Fruit fly (Drosophila melanogaster) whole organism, embryonic: ENCODE data around the gene CG8006.
A peak's percentile ranks its signal among the peaks of the same experiment; 100 is the strongest.

Experiments used
- B-H1 ChIP-seq: fragments of 200-800 bp; sonication (Bioruptor generic); IDR thresholded peaks from 3 replicates; pipeline ENCODE4 v1.3.6; 2022; ENCODE audit warnings: missing biosample characterization, missing genetic modification characterization
- CG10979 ChIP-seq: fragments of 200-800 bp; sonication (Bioruptor generic); optimal IDR thresholded peaks from 2 replicates; lab custom pipeline; 2018; ENCODE audit warnings: missing biosample characterization, mild to moderate bottlenecking, missing genetic modification characterization, moderate library complexity
- CG11723 ChIP-seq: fragments of 200-800 bp; sonication (Bioruptor generic); optimal IDR thresholded peaks from 2 replicates; lab custom pipeline; 2017; ENCODE audit warnings: missing biosample characterization, mild to moderate bottlenecking, missing genetic modification characterization
- CG12219 ChIP-seq: fragments of 200-800 bp; sonication (Bioruptor generic); optimal IDR thresholded peaks from 3 replicates; lab custom pipeline; 2018; ENCODE audit warnings: missing biosample characterization, mild to moderate bottlenecking, missing genetic modification characterization
- CG12299 ChIP-seq: fragments of 200-800 bp; sonication (Bioruptor generic); optimal IDR thresholded peaks from 2 replicates; lab custom pipeline; 2018; ENCODE audit warnings: missing biosample characterization, mild to moderate bottlenecking, missing genetic modification characterization
- CG1233 ChIP-seq: fragments of 200-800 bp; sonication (Bioruptor generic); optimal IDR thresholded peaks from 4 replicates; lab custom pipeline; 2018; ENCODE audit warnings: missing biosample characterization, mild to moderate bottlenecking, missing genetic modification characterization
- CG12391 ChIP-seq: fragments of 200-800 bp; sonication (Bioruptor generic); optimal IDR thresholded peaks from 3 replicates; lab custom pipeline; 2018; ENCODE audit warnings: missing biosample characterization, mild to moderate bottlenecking, missing genetic modification characterization, moderate library complexity
- CG12744 ChIP-seq: fragments of 200-800 bp; sonication (Bioruptor generic); optimal IDR thresholded peaks from 2 replicates; lab custom pipeline; 2016; ENCODE audit warnings: missing biosample characterization, missing genetic modification characterization
- CG13894 ChIP-seq: fragments of 200-800 bp; sonication (Bioruptor generic); optimal IDR thresholded peaks from 3 replicates; lab custom pipeline; 2018; ENCODE audit warnings: missing biosample characterization, mild to moderate bottlenecking, missing genetic modification characterization, moderate library complexity
- CG14014 ChIP-seq: fragments of 200-800 bp; sonication (Bioruptor generic); IDR thresholded peaks from 2 replicates; pipeline ENCODE4 v1.3.6; 2022; ENCODE audit warnings: missing biosample characterization, missing genetic modification characterization
- CG14860 ChIP-seq: fragments of 200-800 bp; sonication (Bioruptor generic); IDR thresholded peaks from 3 replicates; pipeline ENCODE4 v1.3.6; 2022; ENCODE audit warnings: missing biosample characterization, missing genetic modification characterization; ENCODE audit not compliant: partially characterized antibody
- CG15011 ChIP-seq: fragments of 200-800 bp; sonication (Bioruptor generic); optimal IDR thresholded peaks from 3 replicates; lab custom pipeline; 2018; ENCODE audit warnings: missing biosample characterization, mild to moderate bottlenecking, missing genetic modification characterization
- CG1647 ChIP-seq: fragments of 200-800 bp; sonication (Bioruptor generic); optimal IDR thresholded peaks from 3 replicates; lab custom pipeline; 2016; ENCODE audit warnings: missing biosample characterization, missing genetic modification characterization
- CG17359 ChIP-seq: fragments of 200-800 bp; sonication (Bioruptor generic); optimal IDR thresholded peaks from 3 replicates; lab custom pipeline; 2018; ENCODE audit warnings: missing biosample characterization, mild to moderate bottlenecking, missing genetic modification characterization, moderate library complexity
- CG18011 ChIP-seq: fragments of 200-800 bp; sonication (Bioruptor generic); optimal IDR thresholded peaks from 2 replicates; lab custom pipeline; 2017; ENCODE audit warnings: missing biosample characterization, missing genetic modification characterization, mild to moderate bottlenecking, moderate library complexity, missing genotype
- CG18764 ChIP-seq: fragments of 200-800 bp; sonication (Bioruptor generic); optimal IDR thresholded peaks from 3 replicates; lab custom pipeline; 2016; ENCODE audit warnings: missing biosample characterization, missing genetic modification characterization
- CG2202 ChIP-seq: fragments of 200-800 bp; sonication (Bioruptor generic); optimal IDR thresholded peaks from 2 replicates; lab custom pipeline; 2018; ENCODE audit warnings: missing biosample characterization, mild to moderate bottlenecking, missing genetic modification characterization
- CG30020 ChIP-seq: fragments of 200-800 bp; optimal IDR thresholded peaks from 2 replicates; lab custom pipeline; 2019; ENCODE audit warnings: missing biosample characterization, mild to moderate bottlenecking, missing genetic modification characterization, moderate library complexity
- CG31388 ChIP-seq: fragments of 200-800 bp; sonication (Bioruptor generic); optimal IDR thresholded peaks from 2 replicates; lab custom pipeline; 2016; ENCODE audit warnings: missing biosample characterization, missing genetic modification characterization
- CG6765 ChIP-seq: fragments of 200-800 bp; sonication (Bioruptor generic); optimal IDR thresholded peaks from 3 replicates; lab custom pipeline; 2017; ENCODE audit warnings: missing biosample characterization, mild to moderate bottlenecking, missing genetic modification characterization
- CG6813 ChIP-seq: fragments of 200-800 bp; sonication (Bioruptor generic); optimal IDR thresholded peaks from 2 replicates; lab custom pipeline; 2017; ENCODE audit warnings: missing biosample characterization, missing genetic modification characterization, mild to moderate bottlenecking, moderate library complexity, missing genetic modification reagents
- CG8388 ChIP-seq: fragments of 200-800 bp; sonication (Bioruptor generic); optimal IDR thresholded peaks from 2 replicates; lab custom pipeline; 2019; ENCODE audit warnings: missing biosample characterization, mild to moderate bottlenecking, missing genetic modification characterization, moderate library complexity
- CG8765 ChIP-seq: fragments of 200-800 bp; sonication (Bioruptor generic); IDR thresholded peaks from 2 replicates; pipeline ENCODE4 v1.3.6; 2022; ENCODE audit warnings: missing biosample characterization, missing genetic modification characterization
- CG9797 ChIP-seq: fragments of 200-800 bp; sonication (Bioruptor generic); optimal IDR thresholded peaks from 3 replicates; lab custom pipeline; 2018; ENCODE audit warnings: missing biosample characterization, mild to moderate bottlenecking, missing genetic modification characterization
- D ChIP-seq, 2 experiments: fragments of 200-800 bp in 1 of 2; fragments of >200 bp in 1 of 2; sonication (Bioruptor generic) in 1 of 2; optimal IDR thresholded peaks; 2 replicates in 1 of 2; 3 replicates in 1 of 2; lab custom pipeline; 2017; ENCODE audit warnings: mild to moderate bottlenecking in 1 of 2, missing biosample characterization in 1 of 2, missing genetic modification characterization in 1 of 2, missing genetic modification reagents in 1 of 2
- Gug ChIP-seq: fragments of 200-800 bp; sonication (Bioruptor generic); IDR thresholded peaks from 4 replicates; pipeline ENCODE4 v1.3.6; 2022; ENCODE audit warnings: missing biosample characterization, missing genetic modification characterization
- H15 ChIP-seq: fragments of 200-800 bp; sonication (Bioruptor generic); IDR thresholded peaks from 3 replicates; pipeline ENCODE4 v1.3.6; 2022; ENCODE audit warnings: missing biosample characterization, missing genetic modification characterization
- HmgZ ChIP-seq: fragments of 200-800 bp; sonication (Bioruptor generic); optimal IDR thresholded peaks from 2 replicates; lab custom pipeline; 2018; ENCODE audit warnings: missing biosample characterization, mild to moderate bottlenecking, missing genetic modification characterization
- MESR4 ChIP-seq: fragments of 200-800 bp; sonication (Bioruptor generic); optimal IDR thresholded peaks from 2 replicates; lab custom pipeline; 2018; ENCODE audit warnings: missing biosample characterization, mild to moderate bottlenecking, missing genetic modification characterization, moderate library complexity
- Rx ChIP-seq: fragments of 200-800 bp; sonication (Bioruptor generic); IDR thresholded peaks from 2 replicates; pipeline ENCODE4 v1.3.6; 2022; ENCODE audit warnings: missing biosample characterization, missing genetic modification characterization
- Usf ChIP-seq: fragments of 200-800 bp; sonication (Bioruptor generic); optimal IDR thresholded peaks from 2 replicates; lab custom pipeline; 2017; ENCODE audit warnings: missing genotype, missing biosample characterization, missing genetic modification characterization
- az2 ChIP-seq: fragments of 200-800 bp; sonication (Bioruptor generic); optimal IDR thresholded peaks from 3 replicates; lab custom pipeline; 2016; ENCODE audit warnings: missing biosample characterization, missing genetic modification characterization
- bcd ChIP-seq: fragments of 200-800 bp; sonication (Bioruptor generic); optimal IDR thresholded peaks from 2 replicates; lab custom pipeline; 2017; ENCODE audit warnings: missing biosample characterization, mild to moderate bottlenecking, missing genetic modification characterization
- cad ChIP-seq: fragments of >200 bp; optimal IDR thresholded peaks from 2 replicates; lab custom pipeline; 2017; ENCODE audit warnings: missing biosample characterization, missing genetic modification characterization
- chif ChIP-seq, 2 experiments: fragments of 200-800 bp; sonication (Bioruptor generic); optimal IDR thresholded peaks; 3 replicates each; lab custom pipeline; 2016; ENCODE audit warnings: missing biosample characterization in 2 of 2, missing genetic modification characterization in 2 of 2
- dm ChIP-seq: fragments of 200-800 bp; sonication (Bioruptor generic); optimal IDR thresholded peaks from 3 replicates; lab custom pipeline; 2016; ENCODE audit warnings: missing biosample characterization, missing genetic modification characterization
- dysf ChIP-seq: fragments of 200-800 bp; sonication (Bioruptor generic); IDR thresholded peaks from 3 replicates; pipeline ENCODE4 v1.3.6; 2022; ENCODE audit warnings: missing biosample characterization, missing genetic modification characterization
- fd3F ChIP-seq: fragments of 200-800 bp; sonication (Bioruptor generic); optimal IDR thresholded peaks from 2 replicates; lab custom pipeline; 2018; ENCODE audit warnings: missing biosample characterization, mild to moderate bottlenecking, missing genetic modification characterization, moderate library complexity
- ftz-f1 ChIP-seq: fragments of 200-800 bp; sonication (Bioruptor generic); optimal IDR thresholded peaks from 2 replicates; lab custom pipeline; 2016; ENCODE audit warnings: missing biosample characterization, missing genetic modification characterization
- gfzf ChIP-seq: fragments of 200-800 bp; sonication (Bioruptor generic); optimal IDR thresholded peaks from 2 replicates; lab custom pipeline; 2016; ENCODE audit warnings: missing biosample characterization, mild to moderate bottlenecking, missing genetic modification characterization, moderate library complexity
- onecut ChIP-seq: fragments of 200-800 bp; sonication (Bioruptor generic); IDR thresholded peaks from 2 replicates; pipeline ENCODE4 v1.3.6; 2022; ENCODE audit warnings: missing biosample characterization, missing genetic modification characterization
- pan ChIP-seq, 4 experiments: fragments of >200 bp in 3 of 4; fragments of 200-800 bp in 1 of 4; sonication (Bioruptor generic) in 1 of 4; optimal IDR thresholded peaks in 3 of 4; IDR thresholded peaks in 1 of 4; 2 replicates each; pipeline versions ENCODE4 v1.3.6 to Lab custom; 2017 to 2022; ENCODE audit warnings: missing biosample characterization in 2 of 4, missing genetic modification characterization in 2 of 4, mixed read lengths in 1 of 4
- seq ChIP-seq: fragments of 200-800 bp; sonication (Bioruptor generic); IDR thresholded peaks from 2 replicates; pipeline ENCODE4 v1.3.6; 2022; ENCODE audit warnings: missing biosample characterization, missing genetic modification characterization
- sisA ChIP-seq: fragments of 200-800 bp; sonication (Bioruptor generic); IDR thresholded peaks from 2 replicates; pipeline ENCODE4 v1.3.6; 2022; ENCODE audit warnings: missing biosample characterization, missing genetic modification characterization
- tap ChIP-seq: fragments of 200-800 bp; optimal IDR thresholded peaks from 3 replicates; lab custom pipeline; 2019; ENCODE audit warnings: missing biosample characterization, mild to moderate bottlenecking, missing genetic modification characterization, moderate library complexity
- tx ChIP-seq: fragments of 200-800 bp; sonication (Bioruptor generic); optimal IDR thresholded peaks from 2 replicates; lab custom pipeline; 2016; ENCODE audit warnings: missing biosample characterization, missing genetic modification characterization
- unpg ChIP-seq: fragments of 200-800 bp; sonication (Bioruptor generic); optimal IDR thresholded peaks from 3 replicates; lab custom pipeline; 2018; ENCODE audit warnings: missing biosample characterization, mild to moderate bottlenecking, missing genetic modification characterization, moderate library complexity
- zen2 ChIP-seq: fragments of 200-800 bp; sonication (Bioruptor generic); IDR thresholded peaks from 3 replicates; pipeline ENCODE4 v1.3.6; 2022; ENCODE audit warnings: missing biosample characterization, missing genetic modification characterization; ENCODE audit not compliant: partially characterized antibody

The CG8006 gene

dm6 chr3L:8197779-8198279 lies 13.9 kb upstream of the CG8006 start, which contains the start of the genes UbcE2M and Dhps (continued):
- TF ChIP-seq zen2 = peak; percentile 54; the same call in 1 of the 3 replicates
- peak; percentile 10 for TF ChIP-seq tx
- TF ChIP-seq cad (GFP tag; lab: Kevin White, UChicago) = no peak
- TF ChIP-seq CG10979 (tag; lab: Kevin White, UChicago) = peak; percentile 60
- TF ChIP-seq ftz-f1 (GFP tag; lab: Kevin White, UChicago) = no peak
- peak; percentile 75; the same call in 2 of the 3 replicates for TF ChIP-seq dysf (GFP tag; lab: Robert Waterston, UW)
- peak; percentile 66 for TF ChIP-seq CG8388 (GFP tag; lab: Kevin White, UChicago)
- peak; percentile 48; the same call in 1 of the 2 replicates for TF ChIP-seq CG14014
- peak; percentile 65 for TF ChIP-seq sisA
- peak; percentile 70 for TF ChIP-seq HmgZ (tag; lab: Kevin White, UChicago)
- TF ChIP-seq Rx = no peak
- no peak for TF ChIP-seq CG15011 (GFP tag; lab: Kevin White, UChicago)
- peak; percentile 19; the same call in 1 of the 2 replicates for TF ChIP-seq onecut
- no peak for TF ChIP-seq CG13894 (tag; lab: Kevin White, UChicago)
- peak; percentile 52 for TF ChIP-seq dm (GFP tag; lab: Kevin White, UChicago)
- TF ChIP-seq CG8765 = peak; percentile 52
- peak; percentile 33; the same call in 1 of the 3 replicates for TF ChIP-seq B-H1 (GFP tag; lab: Robert Waterston, UW)
- TF ChIP-seq CG6765 (GFP tag; lab: Kevin White, UChicago) = peak; percentile 59
- TF ChIP-seq tap = no peak
- TF ChIP-seq CG1647 (GFP tag; lab: Kevin White, UChicago) = peak; percentile 9
- peak; percentile 33 for TF ChIP-seq CG18011 (GFP tag; lab: Kevin White, UChicago)
- no peak for TF ChIP-seq CG11723 (GFP tag; lab: Kevin White, UChicago)
- peak; percentile 59; the same call in 1 of the 3 replicates for TF ChIP-seq H15 (GFP tag; lab: Robert Waterston, UW)
- TF ChIP-seq CG12299 = peak; percentile 72
- peak; percentile 72; the same call in 2 of the 4 replicates for TF ChIP-seq Gug (GFP tag; lab: Robert Waterston, UW)
- TF ChIP-seq CG17359 (tag; lab: Kevin White, UChicago) = peak; percentile 63
- no peak for TF ChIP-seq CG12219 (GFP tag; lab: Kevin White, UChicago)
- peak; percentile 51 for TF ChIP-seq CG18764
- TF ChIP-seq CG6813 = no peak
- TF ChIP-seq CG30020 = peak; percentile 78
- no peak for TF ChIP-seq gfzf (GFP tag; lab: Kevin White, UChicago)
- peak; percentile 53 for TF ChIP-seq bcd (GFP tag; lab: Kevin White, UChicago)
- 0 out of 2 replicates have a peak, but pooled peaks have one; percentile 26 for TF ChIP-seq seq (GFP tag; lab: Robert Waterston, UW)
- no peak for TF ChIP-seq pan (optimal IDR thresholded peaks at IDR 0.05; lab: Kevin White, UChicago)
- peak in 1 of 2 experiments; percentile 57 for TF ChIP-seq pan (GFP tag; optimal IDR thresholded peaks at IDR 0.05 in 1 of 2, IDR thresholded peaks at IDR 0.05 in 1 of 2)
- peak; percentile 66 for TF ChIP-seq unpg (GFP tag; lab: Kevin White, UChicago)
- TF ChIP-seq CG9797 = peak; percentile 23
- peak; percentile 54 for TF ChIP-seq az2 (GFP tag; lab: Kevin White, UChicago)
- peak; percentile 57 for TF ChIP-seq CG14860 (GFP tag; lab: Robert Waterston, UW)
- peak; percentile 68 for TF ChIP-seq CG1233 (GFP tag; lab: Kevin White, UChicago)
- TF ChIP-seq chif (GFP tag; optimal IDR thresholded peaks at IDR 0.05; lab: Kevin White, UChicago) = peak in 1 of 2 experiments; percentile 29
- TF ChIP-seq CG2202 = no peak
- no peak for TF ChIP-seq D (optimal IDR thresholded peaks at IDR 0.05; lab: Kevin White, UChicago)
- TF ChIP-seq D (GFP tag; optimal IDR thresholded peaks at IDR 0.05; lab: Kevin White, UChicago) = peak; percentile 52
- TF ChIP-seq MESR4 (GFP tag; lab: Kevin White, UChicago) = no peak
- peak; percentile 11 for TF ChIP-seq CG12744 (GFP tag; lab: Kevin White, UChicago)
- peak; percentile 87 for TF ChIP-seq CG12391
- peak; percentile 73 for TF ChIP-seq Usf (GFP tag; lab: Kevin White, UChicago)
- no peak for TF ChIP-seq CG31388 (GFP tag; lab: Kevin White, UChicago)
- peak; percentile 68 for TF ChIP-seq fd3F (GFP tag; lab: Kevin White, UChicago)
